Worm (Caenorhabditis elegans): ENCODE data around the gene C27H5.6.

DNA sequence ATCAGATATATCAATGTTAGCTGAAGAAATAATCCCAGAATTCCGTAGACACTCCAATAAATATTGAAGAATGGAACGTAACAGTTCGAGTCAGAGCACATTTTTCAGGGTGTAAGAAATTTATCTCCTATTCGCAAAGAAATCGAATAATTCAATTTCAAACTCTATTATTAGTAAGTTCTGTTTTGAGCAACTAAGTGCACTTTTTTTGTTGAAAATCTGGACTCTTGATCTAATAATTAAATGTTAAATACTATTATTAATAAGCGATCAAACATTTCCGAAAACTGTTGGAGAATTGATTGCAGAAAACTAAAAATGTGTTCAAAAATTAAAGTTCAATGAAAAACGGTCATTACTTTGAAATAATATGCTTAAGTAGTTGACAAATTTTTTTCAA is 16.1 kb upstream of the C27H5.6 start, which contains the start of gene srd-56:
- TF ChIP-seq dao-5 (tag; optimal IDR thresholded peaks at IDR 0.05) (no peak), W03F9.2 (tag; optimal IDR thresholded peaks at IDR 0.05) (no peak)

Measured in whole organism, L4/young adult.